Worm (Caenorhabditis elegans) whole organism, L4 larva: Measurements from ENCODE around the gene aqp-12.

ENCODE experiments used
- F37D6.2 ChIP-seq: sonication (generic microtip); optimal IDR thresholded peaks from 2 replicates; lab custom pipeline; 2016; ENCODE audit warnings: mild to moderate bottlenecking, missing genetic modification characterization, missing compliant biosample characterization
- ceh-82 ChIP-seq: sonication (generic microtip); optimal IDR thresholded peaks from 2 replicates; lab custom pipeline; 2017; ENCODE audit warnings: missing biosample characterization, missing genetic modification characterization
- daf-12 ChIP-seq: fragments of 150-350 bp; optimal IDR thresholded peaks from 2 replicates; lab custom pipeline; 2014; ENCODE audit warnings: missing biosample characterization, missing genetic modification reagents, missing genetic modification characterization
- daf-19 ChIP-seq: fragments of 200-800 bp; sonication (Bioruptor generic); conservative IDR thresholded peaks from 2 replicates; pipeline ENCODE4 v1.3.6; 2022; ENCODE audit warnings: missing genetic modification characterization, missing compliant biosample characterization
- hlh-11 ChIP-seq: fragments of 200-800 bp; sonication (Bioruptor generic); optimal IDR thresholded peaks from 2 replicates; lab custom pipeline; 2018; ENCODE audit warnings: mild to moderate bottlenecking, missing genetic modification characterization, missing compliant biosample characterization
- lin-29 ChIP-seq: fragments of 200-800 bp; sonication (Bioruptor generic); IDR thresholded peaks from 2 replicates; pipeline ENCODE4 v1.3.6; 2022; ENCODE audit warnings: missing genetic modification reagents, missing genetic modification characterization, missing compliant biosample characterization
- lsy-2 ChIP-seq, 2 experiments: fragments of 150-350 bp in 1 of 2; sonication (generic microtip) in 1 of 2; optimal IDR thresholded peaks; 2 replicates each; lab custom pipeline; 2014 to 2017; ENCODE audit warnings: missing biosample characterization in 2 of 2, missing genetic modification characterization in 2 of 2
- mdt-29 ChIP-seq: fragments of 200-800 bp; sonication (Bioruptor generic); IDR thresholded peaks from 2 replicates; pipeline ENCODE4 v1.3.6; 2022; ENCODE audit warnings: missing genetic modification reagents, missing genetic modification characterization, missing compliant biosample characterization
- nhr-25 ChIP-seq: sonication (generic microtip); optimal IDR thresholded peaks from 2 replicates; lab custom pipeline; 2017; ENCODE audit warnings: missing genetic modification characterization, mild to moderate bottlenecking, missing compliant biosample characterization, antibody characterized with exemption, moderate library complexity, borderline replicate concordance; ENCODE audit not compliant: insufficient read depth
- unc-39 ChIP-seq: sonication (generic microtip); optimal IDR thresholded peaks from 2 replicates; lab custom pipeline; 2017; ENCODE audit warnings: missing biosample characterization, missing genetic modification characterization
- vab-7 ChIP-seq: fragments of 200-800 bp; sonication (Bioruptor generic); IDR thresholded peaks from 2 replicates; pipeline ENCODE4 v1.3.6; 2022; ENCODE audit warnings: missing genetic modification reagents, missing genetic modification characterization, missing compliant biosample characterization
- zag-1 ChIP-seq: fragments of 150-350 bp; optimal IDR thresholded peaks from 2 replicates; lab custom pipeline; 2014; ENCODE audit warnings: missing biosample characterization, missing genetic modification characterization

ce11 chrII:12237555-12237954 lies 34.5 kb downstream of the aqp-12 start:
- TF ChIP-seq mdt-29 (GFP tag; lab: Robert Waterston, UW) (no peak), hlh-11 (tag; lab: Kevin White, UChicago) (no peak), zag-1 (tag; lab: Kevin White, UChicago) (no peak), lsy-2 (tag; optimal IDR thresholded peaks at IDR 0.05; lab: Kevin White, UChicago) (peak in 1 of 2 experiments; percentile 52), daf-12 (tag; lab: Kevin White, UChicago) (no peak), lin-29 (no peak), F37D6.2 (no peak), unc-39 (tag; lab: Kevin White, UChicago) (no peak), nhr-25 (tag; lab: Kevin White, UChicago) (no peak), ceh-82 (tag; lab: Kevin White, UChicago) (no peak), vab-7 (GFP tag; lab: Robert Waterston, UW) (no peak), daf-19 (no peak)
